Worm (Caenorhabditis elegans) whole organism, L2 larva: ENCODE measurements around the gene srw-26.

Experiments
- F13H6.1 ChIP-seq: sonication (generic microtip); optimal IDR thresholded peaks from 2 replicates; lab custom pipeline; 2016; ENCODE audit warnings: missing genetic modification characterization, missing compliant biosample characterization
- ama-1 ChIP-seq: fragments of 150-350 bp; optimal IDR thresholded peaks from 2 replicates; lab custom pipeline; 2018; ENCODE audit warnings: inconsistent platforms
- ceh-16 ChIP-seq: fragments of 150-350 bp; optimal IDR thresholded peaks from 2 replicates; lab custom pipeline; 2014; ENCODE audit warnings: missing biosample characterization, missing genetic modification characterization
- nhr-6 ChIP-seq: fragments of 150-350 bp; optimal IDR thresholded peaks from 2 replicates; lab custom pipeline; 2014; ENCODE audit warnings: missing biosample characterization, missing genetic modification characterization
- snpc-4 ChIP-seq: fragments of 150-350 bp; optimal IDR thresholded peaks from 2 replicates; lab custom pipeline; 2014; ENCODE audit warnings: missing biosample characterization, missing genetic modification characterization

DNA sequence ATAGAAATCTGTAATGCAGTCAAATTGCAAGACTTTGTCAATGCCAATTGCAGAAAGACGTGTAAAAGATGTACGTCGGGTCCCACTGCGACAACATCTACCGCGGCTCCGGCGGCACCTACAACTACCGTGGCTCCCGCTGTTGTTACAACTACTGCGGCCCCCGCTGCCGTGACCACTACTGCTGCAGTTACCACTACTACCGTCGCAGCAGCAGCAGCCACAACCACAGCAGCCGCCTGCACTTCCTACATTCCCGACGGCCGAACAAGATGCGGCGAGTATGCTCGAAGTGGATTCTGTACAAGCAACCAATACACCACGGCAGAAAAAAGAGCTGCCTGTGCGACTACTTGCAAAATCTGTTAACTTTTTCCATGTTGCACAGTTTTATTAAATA, 17.5 kb downstream of the srw-26 start:
- TF ChIP-seq ceh-16 (tag; lab: Kevin White, UChicago) = no peak
- no peak for TF ChIP-seq ama-1 (lab: Kevin White, UChicago)
- TF ChIP-seq snpc-4 (tag; lab: Kevin White, UChicago) = no peak
- TF ChIP-seq F13H6.1 = no peak
- no peak for TF ChIP-seq nhr-6 (tag; lab: Kevin White, UChicago)
